Worm (Caenorhabditis elegans) whole organism, late embryonic: ENCODE results near the gene tsp-18.

ENCODE experiments used
- C08G9.2 ChIP-seq: sonication (generic microtip); optimal IDR thresholded peaks from 2 replicates; lab custom pipeline; 2016; ENCODE audit warnings: mild to moderate bottlenecking, missing genetic modification characterization, moderate library complexity, missing compliant biosample characterization
- C38D4.7 ChIP-seq: fragments of 200-800 bp; sonication (Bioruptor generic); optimal IDR thresholded peaks from 2 replicates; lab custom pipeline; 2018; ENCODE audit warnings: mild to moderate bottlenecking, missing genetic modification characterization, moderate library complexity, missing compliant biosample characterization
- T23F11.4 ChIP-seq: fragments of 200-800 bp; sonication (Bioruptor generic); optimal IDR thresholded peaks from 2 replicates; lab custom pipeline; 2018; ENCODE audit warnings: mild to moderate bottlenecking, missing genetic modification characterization, missing compliant biosample characterization
- Y22D7AL.16 ChIP-seq: sonication (generic microtip); optimal IDR thresholded peaks from 2 replicates; lab custom pipeline; 2016; ENCODE audit warnings: missing genetic modification characterization, missing compliant biosample characterization
- ahr-1 ChIP-seq: sonication (generic microtip); optimal IDR thresholded peaks from 2 replicates; lab custom pipeline; 2016; ENCODE audit warnings: missing genetic modification characterization, missing compliant biosample characterization
- ama-1 ChIP-seq: fragments of 150-350 bp; optimal IDR thresholded peaks from 2 replicates; lab custom pipeline; 2014
- ceh-18 ChIP-seq: sonication (generic microtip); optimal IDR thresholded peaks from 2 replicates; lab custom pipeline; 2016; ENCODE audit warnings: missing genetic modification characterization, missing compliant biosample characterization
- ceh-24 ChIP-seq: sonication (generic microtip); optimal IDR thresholded peaks from 2 replicates; lab custom pipeline; 2016; ENCODE audit warnings: mild to moderate bottlenecking, missing genetic modification characterization, missing compliant biosample characterization
- ceh-34 ChIP-seq: sonication (generic microtip); optimal IDR thresholded peaks from 2 replicates; lab custom pipeline; 2016; ENCODE audit warnings: mild to moderate bottlenecking, missing genetic modification characterization, missing compliant biosample characterization
- ceh-6 ChIP-seq: fragments of 200-800 bp; sonication (Bioruptor generic); optimal IDR thresholded peaks from 2 replicates; lab custom pipeline; 2018; ENCODE audit warnings: mild to moderate bottlenecking, missing genetic modification characterization, missing compliant biosample characterization
- che-1 ChIP-seq: sonication (generic microtip); optimal IDR thresholded peaks from 2 replicates; lab custom pipeline; 2016; ENCODE audit warnings: mild to moderate bottlenecking, missing genetic modification characterization, missing compliant biosample characterization
- dmd-4 ChIP-seq: sonication (generic microtip); optimal IDR thresholded peaks from 2 replicates; lab custom pipeline; 2016; ENCODE audit warnings: borderline replicate concordance, missing genetic modification characterization, missing compliant biosample characterization
- elt-2 ChIP-seq: sonication (generic microtip); optimal IDR thresholded peaks from 2 replicates; lab custom pipeline; 2016; ENCODE audit warnings: missing genetic modification reagents, missing genetic modification characterization, missing compliant biosample characterization
- elt-4 ChIP-seq: sonication (generic microtip); optimal IDR thresholded peaks from 2 replicates; lab custom pipeline; 2016; ENCODE audit warnings: missing genetic modification characterization, missing compliant biosample characterization
- ets-4 ChIP-seq: sonication (generic microtip); optimal IDR thresholded peaks from 2 replicates; lab custom pipeline; 2016; ENCODE audit warnings: missing genetic modification characterization, missing compliant biosample characterization
- fax-1 ChIP-seq: sonication (generic microtip); optimal IDR thresholded peaks from 2 replicates; lab custom pipeline; 2016; ENCODE audit warnings: missing genotype, missing genetic modification characterization, missing compliant biosample characterization
- fkh-10 ChIP-seq: fragments of 150-350 bp; optimal IDR thresholded peaks from 2 replicates; lab custom pipeline; 2014; ENCODE audit warnings: missing biosample characterization, missing genetic modification reagents, missing genetic modification characterization
- fkh-6 ChIP-seq: sonication (generic microtip); optimal IDR thresholded peaks from 2 replicates; lab custom pipeline; 2016; ENCODE audit warnings: missing genetic modification characterization, missing compliant biosample characterization
- gmeb-2 ChIP-seq: sonication (generic microtip); optimal IDR thresholded peaks from 2 replicates; lab custom pipeline; 2016; ENCODE audit warnings: missing genetic modification characterization, inconsistent platforms, missing compliant biosample characterization
- hlh-6 ChIP-seq: sonication (generic microtip); optimal IDR thresholded peaks from 2 replicates; lab custom pipeline; 2016; ENCODE audit warnings: missing genotype, missing genetic modification characterization, missing compliant biosample characterization
- hlh-8 ChIP-seq: sonication (generic microtip); optimal IDR thresholded peaks from 2 replicates; lab custom pipeline; 2016; ENCODE audit warnings: missing genotype, missing genetic modification characterization, missing compliant biosample characterization
- lim-6 ChIP-seq: sonication (generic microtip); optimal IDR thresholded peaks from 2 replicates; lab custom pipeline; 2016; ENCODE audit warnings: missing genetic modification characterization, missing compliant biosample characterization
- lin-11 ChIP-seq: fragments of 200-800 bp; sonication (Bioruptor generic); optimal IDR thresholded peaks from 2 replicates; lab custom pipeline; 2018; ENCODE audit warnings: mild to moderate bottlenecking, missing genetic modification characterization, missing compliant biosample characterization
- mec-3 ChIP-seq: sonication (generic microtip); optimal IDR thresholded peaks from 2 replicates; lab custom pipeline; 2016; ENCODE audit warnings: borderline replicate concordance, missing genetic modification characterization, missing compliant biosample characterization
- npax-4 ChIP-seq: sonication (generic microtip); optimal IDR thresholded peaks from 2 replicates; lab custom pipeline; 2016; ENCODE audit warnings: missing genetic modification characterization, missing compliant biosample characterization
- pag-3 ChIP-seq: sonication (generic microtip); optimal IDR thresholded peaks from 2 replicates; lab custom pipeline; 2016; ENCODE audit warnings: missing compliant biosample characterization, missing genetic modification characterization, borderline replicate concordance
- pax-1 ChIP-seq: fragments of 150-350 bp; optimal IDR thresholded peaks from 2 replicates; lab custom pipeline; 2014; ENCODE audit warnings: missing biosample characterization, missing genetic modification characterization
- pha-4 ChIP-seq: fragments of 150-350 bp; optimal IDR thresholded peaks from 2 replicates; lab custom pipeline; 2018; ENCODE audit warnings: missing biosample characterization, missing genetic modification reagents, missing genetic modification characterization
- pqm-1 ChIP-seq: sonication (generic microtip); optimal IDR thresholded peaks from 2 replicates; lab custom pipeline; 2016; ENCODE audit warnings: missing genetic modification characterization, missing compliant biosample characterization
- pros-1 ChIP-seq: fragments of 150-350 bp; optimal IDR thresholded peaks from 2 replicates; lab custom pipeline; 2014; ENCODE audit warnings: missing biosample characterization, missing genetic modification reagents, missing genetic modification characterization
- sdc-2 ChIP-seq: sonication (generic microtip); optimal IDR thresholded peaks from 2 replicates; lab custom pipeline; 2016; ENCODE audit warnings: missing genotype, missing genetic modification characterization, missing compliant biosample characterization
- sox-4 ChIP-seq: sonication (generic microtip); optimal IDR thresholded peaks from 2 replicates; lab custom pipeline; 2017; ENCODE audit warnings: mild to moderate bottlenecking, missing genetic modification characterization, inconsistent platforms, missing compliant biosample characterization
- syd-9 ChIP-seq: sonication (generic microtip); optimal IDR thresholded peaks from 2 replicates; lab custom pipeline; 2016; ENCODE audit warnings: mild to moderate bottlenecking, missing genetic modification characterization, moderate library complexity, missing compliant biosample characterization
- tbx-2 ChIP-seq: sonication (generic microtip); optimal IDR thresholded peaks from 2 replicates; lab custom pipeline; 2016; ENCODE audit warnings: missing genetic modification characterization, missing compliant biosample characterization
- tbx-7 ChIP-seq: sonication (generic microtip); optimal IDR thresholded peaks from 2 replicates; lab custom pipeline; 2016; ENCODE audit warnings: missing genotype, missing genetic modification characterization, missing compliant biosample characterization
- ttx-3 ChIP-seq: sonication (generic microtip); optimal IDR thresholded peaks from 2 replicates; lab custom pipeline; 2016; ENCODE audit warnings: missing genetic modification reagents, missing genetic modification characterization, missing compliant biosample characterization
- unc-3 ChIP-seq, 2 experiments: fragments of 200-800 bp in 1 of 2; sonication (Bioruptor generic) in 1 of 2; sonication (generic microtip) in 1 of 2; conservative IDR thresholded peaks in 1 of 2; optimal IDR thresholded peaks in 1 of 2; 2 replicates each; pipeline versions ENCODE4 v1.3.6 to Lab custom; 2016 to 2022; ENCODE audit warnings: missing compliant biosample characterization in 2 of 2, missing genetic modification characterization in 2 of 2, missing genetic modification reagents in 1 of 2
- unc-42 ChIP-seq: sonication (generic microtip); optimal IDR thresholded peaks from 2 replicates; lab custom pipeline; 2016; ENCODE audit warnings: missing genotype, missing genetic modification characterization, missing compliant biosample characterization
- ztf-16 ChIP-seq: sonication (generic microtip); optimal IDR thresholded peaks from 2 replicates; lab custom pipeline; 2017; ENCODE audit warnings: missing genetic modification characterization, missing compliant biosample characterization

Gene tsp-18

DNA sequence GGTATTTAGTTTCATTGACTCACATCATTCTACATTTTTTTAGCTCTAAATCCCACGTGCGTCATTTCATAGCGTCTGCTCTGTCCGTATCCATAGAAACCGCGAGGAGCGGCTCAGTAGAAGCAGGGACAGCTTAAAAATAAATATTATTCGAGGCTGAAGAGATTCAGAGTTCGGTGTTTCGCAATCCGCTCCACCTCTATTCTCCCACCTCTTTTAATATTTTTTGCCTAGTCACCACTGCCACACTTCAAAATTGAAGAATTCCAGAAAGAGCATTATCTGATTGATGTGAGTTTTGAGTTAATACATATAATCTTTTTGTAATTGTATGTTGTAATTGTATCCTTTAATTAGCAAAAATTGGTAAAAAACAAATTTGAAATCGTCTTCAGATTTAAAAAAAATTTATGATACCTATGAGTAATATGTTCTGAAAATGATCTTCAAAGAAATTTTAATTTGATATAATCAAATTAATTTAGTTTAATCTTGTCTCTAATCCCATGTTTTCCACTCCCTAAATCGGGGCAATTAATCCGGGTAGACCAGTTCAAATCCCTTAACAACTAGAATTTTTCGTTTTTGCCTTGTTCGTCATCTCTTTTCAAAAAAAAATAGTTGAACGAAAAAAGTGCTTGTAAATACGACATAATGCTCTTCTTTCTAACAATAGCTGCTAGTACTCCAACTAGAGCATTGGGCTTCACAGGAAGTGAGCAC lies 14.8 kb upstream of the tsp-18 start:
- TF ChIP-seq ztf-16 (tag; lab: Kevin White, UChicago), result no peak
- TF ChIP-seq ahr-1, result no peak
- no peak for TF ChIP-seq ttx-3 (tag; lab: Kevin White, UChicago)
- no peak for TF ChIP-seq che-1 (tag; lab: Kevin White, UChicago)
- no peak for TF ChIP-seq hlh-8 (tag; lab: Kevin White, UChicago)
- TF ChIP-seq syd-9 (tag; lab: Kevin White, UChicago), result no peak
- TF ChIP-seq pax-1 (tag; lab: Kevin White, UChicago), result no peak
- TF ChIP-seq lim-6, result no peak
- TF ChIP-seq ceh-24 (tag; lab: Kevin White, UChicago), result no peak
- no peak for TF ChIP-seq unc-3 (GFP tag; conservative IDR thresholded peaks at IDR 0.05; lab: Robert Waterston, UW)
- no peak for TF ChIP-seq unc-3 (tag; optimal IDR thresholded peaks at IDR 0.05; lab: Kevin White, UChicago)
- TF ChIP-seq pros-1 (tag; lab: Kevin White, UChicago), result no peak
- no peak for TF ChIP-seq unc-42
- TF ChIP-seq ceh-18 (tag; lab: Kevin White, UChicago), result no peak
- no peak for TF ChIP-seq sdc-2
- TF ChIP-seq, all 69 proteins: peak for 0

DNA sequence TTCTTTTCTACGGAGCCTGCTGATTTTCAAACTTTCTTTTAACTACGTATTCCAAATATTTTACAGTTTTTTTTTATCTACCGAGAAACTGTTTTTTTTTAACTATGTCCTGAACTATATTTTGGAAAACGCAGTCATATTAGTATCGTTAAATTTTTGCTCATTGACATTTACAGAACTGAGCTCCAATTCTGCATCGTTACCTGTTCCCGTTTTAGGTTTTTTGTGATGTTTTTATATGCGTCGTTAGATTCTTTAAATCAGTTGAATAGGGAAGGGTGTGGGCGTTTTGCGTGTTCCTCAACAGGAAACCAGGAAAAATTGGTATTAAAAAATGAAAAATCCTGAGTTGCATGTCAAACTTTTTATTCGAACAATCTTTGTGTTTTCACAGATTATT lies 11.5 kb upstream of the tsp-18 start:
- TF ChIP-seq ttx-3 (tag; lab: Kevin White, UChicago), result no peak
- TF ChIP-seq unc-3 (GFP tag; conservative IDR thresholded peaks at IDR 0.05; lab: Robert Waterston, UW), result no peak
- TF ChIP-seq unc-3 (tag; optimal IDR thresholded peaks at IDR 0.05; lab: Kevin White, UChicago), result no peak
- TF ChIP-seq ahr-1, result no peak
- TF ChIP-seq fkh-6 (tag; lab: Kevin White, UChicago), result no peak
- no peak for TF ChIP-seq sox-4 (tag; lab: Kevin White, UChicago)
- TF ChIP-seq Y22D7AL.16 (tag; lab: Kevin White, UChicago), result no peak
- TF ChIP-seq lin-11 (tag; lab: Kevin White, UChicago), result no peak
- TF ChIP-seq C08G9.2 (tag; lab: Kevin White, UChicago), result no peak
- no peak for TF ChIP-seq C38D4.7 (GFP tag; lab: Kevin White, UChicago)
- TF ChIP-seq npax-4 (tag; lab: Kevin White, UChicago), result no peak
- no peak for TF ChIP-seq T23F11.4 (GFP tag; lab: Kevin White, UChicago)

- no peak for TF ChIP-seq pqm-1 (tag; lab: Kevin White, UChicago)
- TF ChIP-seq dmd-4, result no peak
- no peak for TF ChIP-seq elt-2 (tag; lab: Kevin White, UChicago)
- TF ChIP-seq ets-4 (tag; lab: Kevin White, UChicago), result no peak
- no peak for TF ChIP-seq ceh-34 (tag; lab: Kevin White, UChicago)
- no peak for TF ChIP-seq tbx-7 (tag; lab: Kevin White, UChicago)
- TF ChIP-seq pax-1 (tag; lab: Kevin White, UChicago), result no peak
- no peak for TF ChIP-seq elt-4 (tag; lab: Kevin White, UChicago)
- TF ChIP-seq tbx-2 (tag; lab: Kevin White, UChicago), result no peak
- no peak for TF ChIP-seq hlh-6 (tag; lab: Kevin White, UChicago)
- no peak for TF ChIP-seq fkh-10
- TF ChIP-seq C38D4.7 (GFP tag; lab: Kevin White, UChicago), result no peak
- TF ChIP-seq ama-1 (lab: Kevin White, UChicago), result no peak
- no peak for TF ChIP-seq pag-3 (tag; lab: Kevin White, UChicago)
- TF ChIP-seq sox-4 (tag; lab: Kevin White, UChicago), result no peak
- no peak for TF ChIP-seq pha-4 (tag; lab: Kevin White, UChicago)
- TF ChIP-seq ceh-6 (GFP tag; lab: Kevin White, UChicago), result no peak
- TF ChIP-seq mec-3 (tag; lab: Kevin White, UChicago), result no peak
- TF ChIP-seq fax-1, result no peak
- no peak for TF ChIP-seq gmeb-2 (tag; lab: Kevin White, UChicago)
- TF ChIP-seq, all 69 proteins: peak for 0
Observed at ce11 chrII:5895870-5896269, 8.5 kb upstream of the tsp-18 start, which contains the start of gene F59G1.4. Gene F59G1.4, plus strand, starts transcription at chrII:5896170.
